Fruit fly (Drosophila melanogaster) whole organism, embryonic: ENCODE results near the gene DAAM.
A peak's percentile ranks its signal among the peaks of the same experiment; 100 is the strongest.

Experiments used
- Atf3 ChIP-seq: fragments of 200-800 bp; sonication (Bioruptor generic); optimal IDR thresholded peaks from 3 replicates; lab custom pipeline; 2016; ENCODE audit warnings: missing biosample characterization, missing genetic modification characterization
- CG10147 ChIP-seq: fragments of 200-800 bp; sonication (Bioruptor generic); optimal IDR thresholded peaks from 2 replicates; lab custom pipeline; 2019; ENCODE audit warnings: missing biosample characterization, mild to moderate bottlenecking, missing genetic modification characterization, moderate library complexity
- CG1024 ChIP-seq: fragments of 200-800 bp; sonication (Bioruptor generic); IDR thresholded peaks from 2 replicates; pipeline ENCODE4 v1.3.6; 2022; ENCODE audit warnings: missing biosample characterization, missing genetic modification characterization
- CG10565 ChIP-seq: fragments of 200-800 bp; sonication (Bioruptor generic); optimal IDR thresholded peaks from 3 replicates; lab custom pipeline; 2016; ENCODE audit warnings: missing biosample characterization, mild to moderate bottlenecking, missing genetic modification characterization
- CG10959 ChIP-seq: fragments of 200-800 bp; sonication (Bioruptor generic); IDR thresholded peaks from 2 replicates; pipeline ENCODE4 v1.3.6; 2022; ENCODE audit warnings: missing biosample characterization, missing genetic modification characterization
- CG11456 ChIP-seq: fragments of 200-800 bp; sonication (Bioruptor generic); IDR thresholded peaks from 3 replicates; pipeline ENCODE4 v1.3.6; 2022; ENCODE audit warnings: missing biosample characterization, missing genetic modification characterization
- CG11560 ChIP-seq: fragments of 200-800 bp; sonication (Bioruptor generic); IDR thresholded peaks from 3 replicates; pipeline ENCODE4 v1.3.6; 2022; ENCODE audit warnings: missing biosample characterization, missing genetic modification characterization
- CG12236 ChIP-seq: fragments of 200-800 bp; sonication (Bioruptor generic); optimal IDR thresholded peaks from 2 replicates; lab custom pipeline; 2016; ENCODE audit warnings: missing biosample characterization, missing genetic modification characterization
- CG14965 ChIP-seq: fragments of 200-800 bp; sonication (Bioruptor generic); optimal IDR thresholded peaks from 2 replicates; lab custom pipeline; 2016; ENCODE audit warnings: missing biosample characterization, missing genetic modification characterization, borderline replicate concordance
- CG17361 ChIP-seq: fragments of 200-800 bp; sonication (Bioruptor generic); IDR thresholded peaks from 3 replicates; pipeline ENCODE4 v1.3.6; 2022; ENCODE audit warnings: missing biosample characterization, missing genetic modification characterization
- CG1792 ChIP-seq: fragments of 200-800 bp; sonication (Bioruptor generic); optimal IDR thresholded peaks from 2 replicates; lab custom pipeline; 2016; ENCODE audit warnings: missing biosample characterization, missing genetic modification characterization
- CG1832 ChIP-seq: fragments of 200-800 bp; sonication (Bioruptor generic); optimal IDR thresholded peaks from 2 replicates; lab custom pipeline; 2017; ENCODE audit warnings: missing biosample characterization, mild to moderate bottlenecking, missing genetic modification characterization, inconsistent platforms
- CG18599 ChIP-seq: fragments of 200-800 bp; sonication (Bioruptor generic); optimal IDR thresholded peaks from 3 replicates; lab custom pipeline; 2017; ENCODE audit warnings: missing biosample characterization, missing genetic modification characterization, mild to moderate bottlenecking, moderate library complexity, missing genetic modification reagents
- CG2199 ChIP-seq: fragments of 200-800 bp; sonication (Bioruptor generic); IDR thresholded peaks from 3 replicates; pipeline ENCODE4 v1.3.6; 2022; ENCODE audit warnings: missing biosample characterization, missing genetic modification characterization
- CG3847 ChIP-seq: fragments of 200-800 bp; sonication (Bioruptor generic); IDR thresholded peaks from 2 replicates; pipeline ENCODE4 v1.3.6; 2022; ENCODE audit warnings: missing biosample characterization, missing genetic modification characterization
- CG43689 ChIP-seq: fragments of 200-800 bp; sonication (Bioruptor generic); IDR thresholded peaks from 2 replicates; pipeline ENCODE4 v1.3.6; 2022; ENCODE audit warnings: missing biosample characterization, missing genetic modification characterization
- CG4707 ChIP-seq: fragments of 200-800 bp; sonication (Bioruptor generic); optimal IDR thresholded peaks from 2 replicates; lab custom pipeline; 2018; ENCODE audit warnings: missing biosample characterization, mild to moderate bottlenecking, missing genetic modification characterization, moderate library complexity
- CG5180 ChIP-seq: fragments of 200-800 bp; sonication (Bioruptor generic); optimal IDR thresholded peaks from 3 replicates; lab custom pipeline; 2017; ENCODE audit warnings: missing biosample characterization, missing genetic modification characterization, mild to moderate bottlenecking, moderate library complexity, missing genetic modification reagents
- CG6689 ChIP-seq: fragments of 200-800 bp; sonication (Bioruptor generic); IDR thresholded peaks from 2 replicates; pipeline ENCODE4 v1.3.6; 2022; ENCODE audit warnings: missing biosample characterization, missing genetic modification characterization
- CG8924 ChIP-seq: fragments of 200-800 bp; optimal IDR thresholded peaks from 3 replicates; lab custom pipeline; 2019; ENCODE audit warnings: missing biosample characterization, mild to moderate bottlenecking, missing genetic modification characterization, moderate library complexity
- CG9797 ChIP-seq: fragments of 200-800 bp; sonication (Bioruptor generic); optimal IDR thresholded peaks from 3 replicates; lab custom pipeline; 2018; ENCODE audit warnings: missing biosample characterization, mild to moderate bottlenecking, missing genetic modification characterization
- GATAe ChIP-seq: fragments of 200-800 bp; sonication (Bioruptor generic); conservative IDR thresholded peaks from 2 replicates; pipeline ENCODE4 v1.3.6; 2022; ENCODE audit warnings: missing biosample characterization, missing genetic modification characterization
- H15 ChIP-seq: fragments of 200-800 bp; sonication (Bioruptor generic); IDR thresholded peaks from 3 replicates; pipeline ENCODE4 v1.3.6; 2022; ENCODE audit warnings: missing biosample characterization, missing genetic modification characterization
- Max ChIP-seq: fragments of 200-800 bp; sonication (Bioruptor generic); optimal IDR thresholded peaks from 2 replicates; lab custom pipeline; 2016; ENCODE audit warnings: missing biosample characterization, mild to moderate bottlenecking, missing genetic modification characterization
- NFAT ChIP-seq: fragments of 200-800 bp; sonication (Bioruptor generic); IDR thresholded peaks from 2 replicates; pipeline ENCODE4 v1.3.6; 2022; ENCODE audit warnings: missing biosample characterization, missing genetic modification characterization
- Oaz ChIP-seq: fragments of 200-800 bp; sonication (Bioruptor generic); IDR thresholded peaks from 2 replicates; pipeline ENCODE4 v1.3.6; 2022; ENCODE audit warnings: missing biosample characterization, missing genetic modification characterization
- Side ChIP-seq: fragments of 200-800 bp; sonication (Bioruptor generic); optimal IDR thresholded peaks from 2 replicates; lab custom pipeline; 2016; ENCODE audit warnings: missing biosample characterization, missing genetic modification characterization
- ara ChIP-seq: fragments of 200-800 bp; sonication (Bioruptor generic); IDR thresholded peaks from 2 replicates; pipeline ENCODE4 v1.3.6; 2022; ENCODE audit warnings: missing biosample characterization, missing genetic modification characterization
- ash1 ChIP-seq: fragments of 200-800 bp; sonication (Bioruptor generic); optimal IDR thresholded peaks from 2 replicates; lab custom pipeline; 2018; ENCODE audit warnings: missing biosample characterization, mild to moderate bottlenecking, missing genetic modification characterization
- ato ChIP-seq: fragments of 200-800 bp; sonication (Bioruptor generic); IDR thresholded peaks from 2 replicates; pipeline ENCODE4 v1.3.6; 2022; ENCODE audit warnings: missing biosample characterization, missing genetic modification characterization; ENCODE audit not compliant: partially characterized antibody
- az2 ChIP-seq: fragments of 200-800 bp; sonication (Bioruptor generic); optimal IDR thresholded peaks from 3 replicates; lab custom pipeline; 2016; ENCODE audit warnings: missing biosample characterization, missing genetic modification characterization
- bigmax ChIP-seq: fragments of 200-800 bp; sonication (Bioruptor generic); optimal IDR thresholded peaks from 2 replicates; lab custom pipeline; 2018; ENCODE audit warnings: missing biosample characterization, mild to moderate bottlenecking, missing genetic modification characterization
- cad ChIP-seq: fragments of >200 bp; optimal IDR thresholded peaks from 2 replicates; lab custom pipeline; 2017; ENCODE audit warnings: missing biosample characterization, missing genetic modification characterization
- ci ChIP-seq: fragments of 200-800 bp; sonication (Bioruptor generic); IDR thresholded peaks from 3 replicates; pipeline ENCODE4 v1.3.6; 2022; ENCODE audit warnings: missing biosample characterization, missing genetic modification characterization
- crc ChIP-seq: fragments of 200-800 bp; sonication (Bioruptor generic); optimal IDR thresholded peaks from 2 replicates; lab custom pipeline; 2016; ENCODE audit warnings: missing biosample characterization, missing genetic modification characterization
- croc ChIP-seq: fragments of 200-800 bp; sonication (Bioruptor generic); conservative IDR thresholded peaks from 3 replicates; pipeline ENCODE4 v1.3.6; 2022; ENCODE audit warnings: missing biosample characterization, missing genetic modification characterization
- cwo ChIP-seq: fragments of 200-800 bp; sonication (Bioruptor generic); optimal IDR thresholded peaks from 3 replicates; lab custom pipeline; 2017; ENCODE audit warnings: missing biosample characterization, missing genetic modification characterization, mild to moderate bottlenecking, moderate library complexity, missing genetic modification reagents
- grn ChIP-seq: fragments of 200-800 bp; sonication (Bioruptor generic); optimal IDR thresholded peaks from 3 replicates; lab custom pipeline; 2017; ENCODE audit warnings: missing biosample characterization, missing genetic modification characterization
- gro ChIP-seq: fragments of 200-800 bp; sonication (Bioruptor generic); optimal IDR thresholded peaks from 2 replicates; lab custom pipeline; 2016; ENCODE audit warnings: missing biosample characterization, missing genetic modification characterization
- ind ChIP-seq: fragments of 200-800 bp; sonication (Bioruptor generic); optimal IDR thresholded peaks from 3 replicates; lab custom pipeline; 2016; ENCODE audit warnings: missing biosample characterization, missing genetic modification characterization
- inv ChIP-seq: fragments of 200-800 bp; sonication (Bioruptor generic); IDR thresholded peaks from 2 replicates; pipeline ENCODE4 v1.3.6; 2022; ENCODE audit warnings: missing biosample characterization, missing genetic modification characterization; ENCODE audit not compliant: partially characterized antibody
- kni ChIP-seq: fragments of 200-800 bp; sonication (Bioruptor generic); optimal IDR thresholded peaks from 3 replicates; lab custom pipeline; 2017; ENCODE audit warnings: mild to moderate bottlenecking, missing biosample characterization, missing genetic modification reagents, missing genetic modification characterization
- lbe ChIP-seq: fragments of 200-800 bp; sonication (Bioruptor generic); optimal IDR thresholded peaks from 2 replicates; lab custom pipeline; 2016; ENCODE audit warnings: missing biosample characterization, mild to moderate bottlenecking, missing genetic modification characterization
- lilli ChIP-seq: fragments of 200-800 bp; sonication (Bioruptor generic); optimal IDR thresholded peaks from 3 replicates; lab custom pipeline; 2016; ENCODE audit warnings: missing biosample characterization, missing genetic modification characterization
- luna ChIP-seq: fragments of 200-800 bp; sonication (Bioruptor generic); optimal IDR thresholded peaks from 2 replicates; lab custom pipeline; 2016; ENCODE audit warnings: missing biosample characterization, missing genetic modification characterization
- nmo ChIP-seq: fragments of 200-800 bp; sonication (Bioruptor generic); optimal IDR thresholded peaks from 2 replicates; lab custom pipeline; 2018; ENCODE audit warnings: missing biosample characterization, mild to moderate bottlenecking, missing genetic modification characterization, moderate library complexity
- peb ChIP-seq: fragments of 200-800 bp; sonication (Bioruptor generic); IDR thresholded peaks from 2 replicates; pipeline ENCODE4 v1.3.6; 2022; ENCODE audit warnings: missing biosample characterization, missing genetic modification characterization
- phol ChIP-seq: fragments of 200-800 bp; sonication (Bioruptor generic); optimal IDR thresholded peaks from 3 replicates; lab custom pipeline; 2018; ENCODE audit warnings: missing biosample characterization, mild to moderate bottlenecking, missing genetic modification characterization, moderate library complexity
- ro ChIP-seq: fragments of 200-800 bp; sonication (Bioruptor generic); IDR thresholded peaks from 2 replicates; pipeline ENCODE4 v1.3.6; 2022; ENCODE audit warnings: missing biosample characterization, missing genetic modification characterization
- schlank ChIP-seq: fragments of 200-800 bp; sonication (Bioruptor generic); optimal IDR thresholded peaks from 2 replicates; lab custom pipeline; 2018; ENCODE audit warnings: missing biosample characterization, mild to moderate bottlenecking, missing genetic modification characterization
- toy ChIP-seq: fragments of 200-800 bp; sonication (Bioruptor generic); IDR thresholded peaks from 2 replicates; pipeline ENCODE4 v1.3.6; 2022; ENCODE audit warnings: missing biosample characterization, missing genetic modification characterization
- z ChIP-seq: fragments of 200-800 bp; sonication (Bioruptor generic); IDR thresholded peaks from 3 replicates; pipeline ENCODE4 v1.3.6; 2022; ENCODE audit warnings: missing biosample characterization, missing genetic modification characterization

DAAM gene

DNA sequence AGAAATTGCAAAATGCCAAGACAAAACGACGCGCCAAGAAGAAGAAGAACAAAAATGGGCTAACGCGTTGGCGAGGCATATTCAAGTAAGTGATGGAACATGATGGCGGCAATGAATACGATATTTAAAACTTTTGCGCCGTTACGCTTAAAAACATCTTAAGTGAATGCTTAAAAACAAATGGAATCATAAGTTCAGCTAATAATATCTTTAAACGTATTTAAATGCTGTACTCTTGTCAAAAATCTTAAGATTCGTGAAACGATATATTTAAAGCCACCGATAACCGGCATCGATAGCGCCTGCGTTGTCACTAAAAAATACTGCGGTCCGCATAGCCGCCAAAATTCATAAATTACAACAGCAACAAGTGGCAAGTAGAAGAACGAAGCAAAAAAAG lies 82.3 kb downstream of the DAAM start, which contains the start of gene CG11403 (continued):
- no peak for TF ChIP-seq CG8924
- no peak for TF ChIP-seq luna (GFP tag; lab: Kevin White, UChicago)
- no peak for TF ChIP-seq CG10565 (GFP tag; lab: Kevin White, UChicago)
- TF ChIP-seq z: no peak
- TF ChIP-seq CG12236 (GFP tag; lab: Kevin White, UChicago): no peak
- peak; percentile 83 for TF ChIP-seq phol (tag; lab: Kevin White, UChicago)
- no peak for TF ChIP-seq az2 (GFP tag; lab: Kevin White, UChicago)
- no peak for TF ChIP-seq ash1 (GFP tag; lab: Kevin White, UChicago)
- TF ChIP-seq CG11560: peak; percentile 81; the same call in 2 of the 3 replicates
- TF ChIP-seq cwo: no peak
- TF ChIP-seq CG2199 (GFP tag; lab: Robert Waterston, UW): no peak
- no peak for TF ChIP-seq kni (GFP tag; lab: Kevin White, UChicago)
- no peak for TF ChIP-seq croc (GFP tag; lab: Robert Waterston, UW)
- TF ChIP-seq CG6689 (GFP tag; lab: Robert Waterston, UW): no peak
- no peak for TF ChIP-seq ro (GFP tag; lab: Robert Waterston, UW)
- TF ChIP-seq inv (GFP tag; lab: Robert Waterston, UW): peak; percentile 81
- no peak for TF ChIP-seq Side (GFP tag; lab: Kevin White, UChicago)
- TF ChIP-seq H15 (GFP tag; lab: Robert Waterston, UW): no peak
- TF ChIP-seq GATAe: no peak
- TF ChIP-seq lilli (GFP tag; lab: Kevin White, UChicago): peak; percentile 41
- TF ChIP-seq CG9797: peak; percentile 80
- TF ChIP-seq lbe (GFP tag; lab: Kevin White, UChicago): no peak
- no peak for TF ChIP-seq Oaz (GFP tag; lab: Robert Waterston, UW)
- TF ChIP-seq gro (GFP tag; lab: Kevin White, UChicago): peak; percentile 2
- peak; percentile 51; the same call in 1 of the 2 replicates for TF ChIP-seq ato (GFP tag; lab: Robert Waterston, UW)
- no peak for TF ChIP-seq ara (GFP tag; lab: Robert Waterston, UW)
- TF ChIP-seq CG10959 (GFP tag; lab: Robert Waterston, UW): no peak
- no peak for TF ChIP-seq NFAT (GFP tag; lab: Robert Waterston, UW)
- no peak for TF ChIP-seq CG1792 (GFP tag; lab: Kevin White, UChicago)
- no peak for TF ChIP-seq grn
- peak; percentile 51 for TF ChIP-seq Max (GFP tag; lab: Kevin White, UChicago)
- TF ChIP-seq CG1832 (GFP tag; lab: Kevin White, UChicago): no peak
- TF ChIP-seq bigmax (GFP tag; lab: Kevin White, UChicago): no peak
- TF ChIP-seq ind: no peak
- TF ChIP-seq CG1024 (GFP tag; lab: Robert Waterston, UW): no peak
- no peak for TF ChIP-seq CG11456 (GFP tag; lab: Robert Waterston, UW)
- no peak; the same call in 1 of the 2 replicates for TF ChIP-seq CG3847 (GFP tag; lab: Robert Waterston, UW)
- TF ChIP-seq toy (GFP tag; lab: Robert Waterston, UW): no peak
- no peak for TF ChIP-seq ci
- TF ChIP-seq crc (GFP tag; lab: Kevin White, UChicago): no peak
- TF ChIP-seq CG10147: peak; percentile 13
- TF ChIP-seq cad (GFP tag; lab: Kevin White, UChicago): no peak
- no peak for TF ChIP-seq peb (GFP tag; lab: Robert Waterston, UW)
- TF ChIP-seq CG5180 (GFP tag; lab: Kevin White, UChicago): no peak
- peak; percentile 49; the same call in 2 of the 3 replicates for TF ChIP-seq CG17361 (GFP tag; lab: Robert Waterston, UW)
- TF ChIP-seq nmo (GFP tag; lab: Kevin White, UChicago): peak; percentile 55
- TF ChIP-seq CG4707: no peak
- no peak for TF ChIP-seq CG14965 (GFP tag; lab: Kevin White, UChicago)
- no peak for TF ChIP-seq CG43689 (GFP tag; lab: Robert Waterston, UW)
- no peak for TF ChIP-seq CG18599 (GFP tag; lab: Kevin White, UChicago)
- TF ChIP-seq schlank: no peak
- no peak for TF ChIP-seq Atf3 (GFP tag; lab: Kevin White, UChicago)
